Worm (Caenorhabditis elegans) whole organism, L3 larva: ENCODE data around the gene F32D8.12.
A peak's percentile ranks its signal among the peaks of the same experiment; 100 is the strongest.

Experiments
- R02D3.7 ChIP-seq: fragments of 150-350 bp; optimal IDR thresholded peaks from 2 replicates; lab custom pipeline; 2014; ENCODE audit warnings: missing biosample characterization, missing genetic modification characterization
- aly-2 ChIP-seq: fragments of 150-350 bp; optimal IDR thresholded peaks from 2 replicates; lab custom pipeline; 2014; ENCODE audit warnings: missing biosample characterization, missing genetic modification characterization
- ama-1 ChIP-seq: fragments of 150-350 bp; optimal IDR thresholded peaks from 2 replicates; lab custom pipeline; 2018
- ceh-82 ChIP-seq: fragments of 150-350 bp; optimal IDR thresholded peaks from 2 replicates; lab custom pipeline; 2014; ENCODE audit warnings: missing biosample characterization, missing genetic modification characterization
- ceh-9 ChIP-seq: sonication (generic microtip); optimal IDR thresholded peaks from 2 replicates; lab custom pipeline; 2018; ENCODE audit warnings: missing biosample characterization, missing genetic modification characterization
- daf-12 ChIP-seq: fragments of 150-350 bp; optimal IDR thresholded peaks from 2 replicates; lab custom pipeline; 2014; ENCODE audit warnings: missing biosample characterization, missing genetic modification reagents, missing genetic modification characterization
- egl-27 ChIP-seq: sonication (generic microtip); optimal IDR thresholded peaks from 4 replicates; lab custom pipeline; 2017; ENCODE audit warnings: missing biosample characterization, missing genetic modification reagents, missing genetic modification characterization
- egl-5 ChIP-seq: fragments of 150-350 bp; optimal IDR thresholded peaks from 2 replicates; lab custom pipeline; 2017; ENCODE audit warnings: missing biosample characterization, missing genetic modification reagents, missing genetic modification characterization, inconsistent platforms
- elt-1 ChIP-seq: fragments of 150-350 bp; optimal IDR thresholded peaks from 2 replicates; lab custom pipeline; 2014; ENCODE audit warnings: missing biosample characterization, missing genetic modification characterization
- elt-2 ChIP-seq: sonication (generic microtip); optimal IDR thresholded peaks from 2 replicates; lab custom pipeline; 2016; ENCODE audit warnings: missing genetic modification reagents, mild to moderate bottlenecking, missing genetic modification characterization, missing compliant biosample characterization
- elt-3 ChIP-seq, 3 experiments: fragments of 150-350 bp in 1 of 3; sonication (generic microtip) in 2 of 3; optimal IDR thresholded peaks; 2 replicates in 2 of 3; 4 replicates in 1 of 3; lab custom pipeline; 2014 to 2017; ENCODE audit warnings: missing biosample characterization in 3 of 3, missing genetic modification characterization in 3 of 3
- eor-1 ChIP-seq, 2 experiments: fragments of 150-350 bp; optimal IDR thresholded peaks; 2 replicates each; lab custom pipeline; 2014 to 2018; ENCODE audit warnings: missing biosample characterization in 2 of 2, missing genetic modification characterization in 2 of 2
- fkh-10 ChIP-seq: sonication (generic microtip); optimal IDR thresholded peaks from 2 replicates; lab custom pipeline; 2017; ENCODE audit warnings: missing biosample characterization, missing genetic modification reagents, missing genetic modification characterization
- fkh-2 ChIP-seq: fragments of 150-350 bp; optimal IDR thresholded peaks from 2 replicates; lab custom pipeline; 2014; ENCODE audit warnings: missing biosample characterization, missing genetic modification reagents, missing genetic modification characterization
- fos-1 ChIP-seq: fragments of 150-350 bp; optimal IDR thresholded peaks from 2 replicates; lab custom pipeline; 2014; ENCODE audit warnings: missing biosample characterization, missing genetic modification characterization
- hmg-11 ChIP-seq: sonication (generic microtip); optimal IDR thresholded peaks from 2 replicates; lab custom pipeline; 2016; ENCODE audit warnings: missing genetic modification characterization, missing compliant biosample characterization
- jun-1 ChIP-seq: fragments of 150-350 bp; optimal IDR thresholded peaks from 2 replicates; lab custom pipeline; 2014; ENCODE audit warnings: missing biosample characterization, missing genetic modification reagents, missing genetic modification characterization
- lin-15B ChIP-seq: fragments of 150-350 bp; optimal IDR thresholded peaks from 2 replicates; lab custom pipeline; 2014; ENCODE audit warnings: missing biosample characterization, missing genetic modification characterization
- lin-39 ChIP-seq: fragments of 150-350 bp; optimal IDR thresholded peaks from 2 replicates; lab custom pipeline; 2018; ENCODE audit warnings: missing biosample characterization, missing genetic modification reagents, missing genetic modification characterization
- mdl-1 ChIP-seq: fragments of 150-350 bp; optimal IDR thresholded peaks from 2 replicates; lab custom pipeline; 2014; ENCODE audit warnings: missing biosample characterization, missing genetic modification characterization
- mml-1 ChIP-seq: fragments of 150-350 bp; sonication (generic microtip); optimal IDR thresholded peaks from 3 replicates; lab custom pipeline; 2014; ENCODE audit warnings: missing biosample characterization, missing genetic modification characterization
- nfya-1 ChIP-seq: sonication (generic microtip); optimal IDR thresholded peaks from 2 replicates; lab custom pipeline; 2017; ENCODE audit warnings: missing genetic modification characterization, mild to moderate bottlenecking, missing compliant biosample characterization, antibody characterized with exemption, moderate library complexity; ENCODE audit not compliant: insufficient read depth
- nhr-11 ChIP-seq: fragments of 150-350 bp; optimal IDR thresholded peaks from 2 replicates; lab custom pipeline; 2014; ENCODE audit warnings: missing biosample characterization, missing genetic modification characterization
- nhr-12 ChIP-seq: fragments of 150-350 bp; optimal IDR thresholded peaks from 2 replicates; lab custom pipeline; 2014; ENCODE audit warnings: missing biosample characterization, missing genetic modification characterization
- nhr-23 ChIP-seq: fragments of 150-350 bp; optimal IDR thresholded peaks from 2 replicates; lab custom pipeline; 2014; ENCODE audit warnings: missing biosample characterization, missing genetic modification reagents, missing genetic modification characterization
- nhr-237 ChIP-seq: fragments of 150-350 bp; optimal IDR thresholded peaks from 2 replicates; lab custom pipeline; 2014; ENCODE audit warnings: missing biosample characterization, missing genetic modification characterization
- nhr-25 ChIP-seq: sonication (generic microtip); optimal IDR thresholded peaks from 2 replicates; lab custom pipeline; 2017; ENCODE audit warnings: missing biosample characterization, missing genetic modification characterization
- nhr-28 ChIP-seq: fragments of 150-350 bp; optimal IDR thresholded peaks from 2 replicates; lab custom pipeline; 2014; ENCODE audit warnings: missing biosample characterization, missing genetic modification characterization
- nhr-43 ChIP-seq: sonication (generic microtip); optimal IDR thresholded peaks from 2 replicates; lab custom pipeline; 2016; ENCODE audit warnings: mild to moderate bottlenecking, missing genetic modification characterization, missing compliant biosample characterization; ENCODE audit not compliant: poor library complexity, severe bottlenecking
- nhr-67 ChIP-seq: fragments of 150-350 bp; optimal IDR thresholded peaks from 2 replicates; lab custom pipeline; 2014; ENCODE audit warnings: missing biosample characterization, missing genetic modification characterization
- nhr-76 ChIP-seq: fragments of 150-350 bp; sonication (generic microtip); optimal IDR thresholded peaks from 5 replicates; lab custom pipeline; 2014; ENCODE audit warnings: missing biosample characterization, missing genetic modification characterization
- nhr-77 ChIP-seq: fragments of 150-350 bp; optimal IDR thresholded peaks from 2 replicates; lab custom pipeline; 2014; ENCODE audit warnings: missing biosample characterization, missing genetic modification characterization
- pha-4 ChIP-seq: fragments of 150-350 bp; optimal IDR thresholded peaks from 2 replicates; lab custom pipeline; 2014; ENCODE audit warnings: missing biosample characterization, missing genetic modification reagents, missing genetic modification characterization
- pqm-1 ChIP-seq: fragments of 150-350 bp; optimal IDR thresholded peaks from 2 replicates; lab custom pipeline; 2017; ENCODE audit warnings: missing biosample characterization, missing genetic modification characterization, inconsistent platforms
- sea-2 ChIP-seq: fragments of 150-350 bp; sonication (generic microtip); optimal IDR thresholded peaks from 4 replicates; lab custom pipeline; 2014; ENCODE audit warnings: missing biosample characterization, missing genetic modification reagents, missing genetic modification characterization
- skn-1 ChIP-seq: fragments of 150-350 bp; optimal IDR thresholded peaks from 2 replicates; lab custom pipeline; 2014; ENCODE audit warnings: missing biosample characterization, missing genetic modification characterization
- snpc-4 ChIP-seq: fragments of 150-350 bp; optimal IDR thresholded peaks from 2 replicates; lab custom pipeline; 2014; ENCODE audit warnings: missing biosample characterization, missing genetic modification characterization
- tbx-2 ChIP-seq: sonication (generic microtip); optimal IDR thresholded peaks from 2 replicates; lab custom pipeline; 2016; ENCODE audit warnings: mild to moderate bottlenecking, missing genetic modification characterization, missing compliant biosample characterization
- unc-39 ChIP-seq: sonication (generic microtip); optimal IDR thresholded peaks from 4 replicates; lab custom pipeline; 2017; ENCODE audit warnings: missing biosample characterization, missing genetic modification characterization
- unc-62 ChIP-seq: fragments of 150-350 bp; sonication (generic microtip); optimal IDR thresholded peaks from 4 replicates; lab custom pipeline; 2014; ENCODE audit warnings: missing biosample characterization, missing genetic modification reagents, missing genetic modification characterization
- zag-1 ChIP-seq: fragments of 150-350 bp; optimal IDR thresholded peaks from 2 replicates; lab custom pipeline; 2014; ENCODE audit warnings: missing biosample characterization, missing genetic modification characterization
- ztf-11 ChIP-seq: fragments of 150-350 bp; optimal IDR thresholded peaks from 2 replicates; lab custom pipeline; 2014; ENCODE audit warnings: missing biosample characterization, missing genetic modification characterization
- ztf-4 ChIP-seq: fragments of 150-350 bp; optimal IDR thresholded peaks from 2 replicates; lab custom pipeline; 2014; ENCODE audit warnings: missing biosample characterization, missing genetic modification characterization

F32D8.12 gene

ce11 chrV:10939990-10940570 is 49.3 kb upstream of the F32D8.12 start:
- TF ChIP-seq ztf-4 (tag; lab: Kevin White, UChicago) (no peak), sea-2 (GFP tag; lab: Kevin White, UChicago) (no peak), fos-1 (tag; lab: Kevin White, UChicago) (peak; percentile 20), nhr-28 (tag; lab: Kevin White, UChicago) (no peak), zag-1 (tag; lab: Kevin White, UChicago) (no peak), nhr-77 (no peak), nhr-43 (tag; lab: Kevin White, UChicago) (peak; percentile 85), nhr-25 (peak; percentile 8), nhr-23 (tag; lab: Kevin White, UChicago) (peak; percentile 36), snpc-4 (tag; lab: Kevin White, UChicago) (no peak), ama-1 (lab: Kevin White, UChicago) (no peak)
- TF ChIP-seq, all 47 proteins: peak for 4

DNA sequence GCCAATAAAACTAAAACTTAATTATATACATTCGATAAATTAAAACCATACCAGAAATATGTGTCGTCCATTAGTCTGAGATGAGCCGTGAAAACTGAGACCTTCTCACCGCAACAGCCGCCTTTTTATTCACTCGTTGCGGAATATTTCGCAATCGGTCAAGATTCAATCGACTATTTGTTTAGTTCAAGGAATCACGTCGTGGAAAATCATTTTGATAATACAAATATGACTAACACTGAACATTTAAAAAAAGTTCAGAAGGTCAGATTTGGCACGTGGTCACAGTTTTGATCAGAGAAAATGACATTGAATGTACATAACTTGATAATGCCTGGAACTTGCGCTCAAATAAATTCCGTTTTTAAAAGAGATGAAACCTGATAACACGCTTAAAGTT is 47.9 kb upstream of the F32D8.12 start, which contains the start of gene F17C11.11:
F17C11.11 (minus strand) TSS at position 79 of the 400 bp plus-strand sequence.
- TF ChIP-seq nhr-77 (no peak), skn-1 (no peak), elt-1 (no peak), fos-1 (tag; lab: Kevin White, UChicago) (no peak), egl-27 (tag; lab: Kevin White, UChicago) (no peak), nhr-12 (tag; lab: Kevin White, UChicago) (no peak), lin-39 (no peak), ceh-82 (no peak), ztf-11 (tag; lab: Kevin White, UChicago) (no peak), nhr-237 (no peak), R02D3.7 (tag; lab: Kevin White, UChicago) (no peak), ama-1 (lab: Kevin White, UChicago) (no peak), ceh-9 (tag; lab: Kevin White, UChicago) (no peak), mdl-1 (tag; lab: Kevin White, UChicago) (no peak), nhr-43 (tag; lab: Kevin White, UChicago) (no peak), pha-4 (tag; lab: Kevin White, UChicago) (peak; percentile 6), nhr-11 (tag; lab: Kevin White, UChicago) (no peak), elt-3 (tag; optimal IDR thresholded peaks at IDR 0.05; lab: Kevin White, UChicago) (no peak), nhr-25 (no peak), daf-12 (tag; lab: Kevin White, UChicago) (no peak), lin-15B (tag; lab: Kevin White, UChicago) (no peak), mml-1 (tag; lab: Kevin White, UChicago) (no peak), ztf-4 (tag; lab: Kevin White, UChicago) (no peak), tbx-2 (no peak), nfya-1 (tag; lab: Kevin White, UChicago) (no peak), nhr-67 (tag; lab: Kevin White, UChicago) (no peak), aly-2 (no peak), nhr-23 (tag; lab: Kevin White, UChicago) (peak; percentile 4), pqm-1 (peak; percentile 62), fkh-2 (tag; lab: Kevin White, UChicago) (no peak), eor-1 (tag; optimal IDR thresholded peaks at IDR 0.05; lab: Kevin White, UChicago) (no peak), jun-1 (tag; lab: Kevin White, UChicago) (no peak), hmg-11 (no peak), fkh-10 (GFP tag; lab: Kevin White, UChicago) (no peak), elt-2 (tag; lab: Kevin White, UChicago) (peak; percentile 77)

- TF ChIP-seq fkh-10 (GFP tag; lab: Kevin White, UChicago) (peak; percentile 85), unc-39 (tag; lab: Kevin White, UChicago) (no peak), aly-2 (no peak), elt-1 (no peak), nhr-76 (tag; lab: Kevin White, UChicago) (no peak), nhr-23 (tag; lab: Kevin White, UChicago) (peak; percentile 58), hmg-11 (no peak), daf-12 (tag; lab: Kevin White, UChicago) (no peak), fkh-2 (tag; lab: Kevin White, UChicago) (no peak), ztf-11 (tag; lab: Kevin White, UChicago) (no peak), nhr-11 (tag; lab: Kevin White, UChicago) (peak; percentile 37), unc-62 (GFP tag; lab: Kevin White, UChicago) (no peak), egl-5 (tag; lab: Kevin White, UChicago) (no peak), zag-1 (tag; lab: Kevin White, UChicago) (no peak), sea-2 (GFP tag; lab: Kevin White, UChicago) (no peak), nhr-43 (tag; lab: Kevin White, UChicago) (peak; percentile 42)
- TF ChIP-seq, all 47 proteins: peak for 4
Observed at ce11 chrV:10937294-10937693, 46.5 kb upstream of the F32D8.12 start.
